Fruit fly (Drosophila melanogaster) whole organism, wandering third instar larva: ENCODE measurements around the gene Ir67b.

ENCODE experiments used
- CG32264 ChIP-seq: fragments of 200-800 bp; sonication (Bioruptor generic); optimal IDR thresholded peaks from 2 replicates; lab custom pipeline; 2016; ENCODE audit warnings: missing biosample characterization, missing genetic modification characterization
- CG9705 ChIP-seq: fragments of 200-800 bp; sonication (Bioruptor generic); optimal IDR thresholded peaks from 2 replicates; lab custom pipeline; 2018; ENCODE audit warnings: missing biosample characterization, mild to moderate bottlenecking, missing genetic modification characterization
- CrebA ChIP-seq: fragments of 200-800 bp; sonication (Bioruptor generic); optimal IDR thresholded peaks from 2 replicates; lab custom pipeline; 2016; ENCODE audit warnings: missing biosample characterization, mild to moderate bottlenecking, missing genetic modification characterization, borderline replicate concordance
- Dfd ChIP-seq: fragments of >200 bp; optimal IDR thresholded peaks from 2 replicates; lab custom pipeline; 2017; ENCODE audit warnings: missing biosample characterization, missing genetic modification characterization
- Dif ChIP-seq: fragments of 200-275, 200-300 bp; sonication (Bioruptor generic); optimal IDR thresholded peaks from 2 replicates; lab custom pipeline; 2018; ENCODE audit warnings: missing biosample characterization, missing genetic modification characterization; ENCODE audit not compliant: partially characterized antibody
- HLH106 ChIP-seq: fragments of 200-800 bp; optimal IDR thresholded peaks from 3 replicates; lab custom pipeline; 2019; ENCODE audit warnings: missing biosample characterization, mild to moderate bottlenecking, missing genetic modification characterization, moderate library complexity
- Hnf4 ChIP-seq: fragments of 200-800 bp; sonication (Bioruptor generic); optimal IDR thresholded peaks from 2 replicates; lab custom pipeline; 2016; ENCODE audit warnings: missing biosample characterization, mild to moderate bottlenecking, missing genetic modification characterization
- Hr78 ChIP-seq: fragments of >200 bp; optimal IDR thresholded peaks from 2 replicates; lab custom pipeline; 2017; ENCODE audit warnings: missing biosample characterization, missing genetic modification characterization
- Hr83 ChIP-seq: fragments of 200-300 bp; sonication (Bioruptor generic); optimal IDR thresholded peaks from 2 replicates; lab custom pipeline; 2016; ENCODE audit warnings: missing biosample characterization, mild to moderate bottlenecking, missing genetic modification characterization, moderate library complexity; ENCODE audit not compliant: poor library complexity, severe bottlenecking
- Jra ChIP-seq: sonication (Bioruptor generic); optimal IDR thresholded peaks from 2 replicates; lab custom pipeline; 2016; ENCODE audit warnings: missing biosample characterization, missing genetic modification characterization
- Mio ChIP-seq: sonication (Bioruptor generic); optimal IDR thresholded peaks from 2 replicates; lab custom pipeline; 2016; ENCODE audit warnings: missing biosample characterization, missing genetic modification characterization
- Myc ChIP-seq: fragments of >200 bp; optimal IDR thresholded peaks from 2 replicates; lab custom pipeline; 2017
- N ChIP-seq: fragments of >200 bp; optimal IDR thresholded peaks from 2 replicates; lab custom pipeline; 2018; ENCODE audit warnings: missing biosample characterization, missing external identifiers, missing genetic modification characterization
- OdsH ChIP-seq: fragments of 200-800 bp; sonication (Bioruptor generic); optimal IDR thresholded peaks from 2 replicates; lab custom pipeline; 2016; ENCODE audit warnings: missing biosample characterization, mild to moderate bottlenecking, missing genetic modification characterization
- Rel ChIP-seq, 2 experiments: fragments of 200-800 bp; sonication (Bioruptor generic) in 1 of 2; optimal IDR thresholded peaks; 2 replicates in 1 of 2; 3 replicates in 1 of 2; lab custom pipeline; 2016 to 2019; ENCODE audit warnings: mild to moderate bottlenecking in 2 of 2, missing biosample characterization in 2 of 2, missing genetic modification characterization in 2 of 2, moderate library complexity in 1 of 2
- Sp1 ChIP-seq: fragments of 200-800 bp; sonication (Bioruptor generic); optimal IDR thresholded peaks from 3 replicates; lab custom pipeline; 2019; ENCODE audit warnings: missing biosample characterization, mild to moderate bottlenecking, missing genetic modification characterization, moderate library complexity
- Vsx2 ChIP-seq: fragments of 200-300, 225-300 bp; sonication (Bioruptor generic); optimal IDR thresholded peaks from 2 replicates; lab custom pipeline; 2018; ENCODE audit warnings: missing biosample characterization, missing genetic modification characterization; ENCODE audit not compliant: partially characterized antibody
- br ChIP-seq: fragments of 200-800 bp; sonication (Bioruptor generic); optimal IDR thresholded peaks from 2 replicates; lab custom pipeline; 2016; ENCODE audit warnings: missing biosample characterization, missing genetic modification characterization
- brk ChIP-seq: fragments of 200-800 bp; sonication (Bioruptor generic); optimal IDR thresholded peaks from 2 replicates; lab custom pipeline; 2016; ENCODE audit warnings: missing biosample characterization, mild to moderate bottlenecking, missing genetic modification characterization
- dl ChIP-seq, 2 experiments: fragments of 175-275, 200-275 bp in 1 of 2; fragments of 200-275 bp in 1 of 2; sonication (Bioruptor generic); optimal IDR thresholded peaks; lab custom pipeline; 2018; ENCODE audit warnings: mild to moderate bottlenecking in 2 of 2, missing biosample characterization in 2 of 2, missing genetic modification characterization in 2 of 2, moderate library complexity in 2 of 2; ENCODE audit not compliant: partially characterized antibody in 2 of 2, insufficient read depth in 1 of 2
- dmrt93B ChIP-seq: fragments of 200-800 bp; sonication (Bioruptor generic); optimal IDR thresholded peaks from 2 replicates; lab custom pipeline; 2018; ENCODE audit warnings: missing biosample characterization, mild to moderate bottlenecking, missing genetic modification characterization
- dsf ChIP-seq: sonication (Bioruptor generic); optimal IDR thresholded peaks from 2 replicates; lab custom pipeline; 2016; ENCODE audit warnings: missing biosample characterization, missing genetic modification characterization, borderline replicate concordance
- foxo ChIP-seq, 2 experiments: fragments of 200-800 bp; sonication (Bioruptor generic); optimal IDR thresholded peaks; 2 replicates in 1 of 2; 3 replicates in 1 of 2; lab custom pipeline; 2016 to 2017; ENCODE audit warnings: missing biosample characterization in 2 of 2, missing genetic modification characterization in 2 of 2
- h ChIP-seq: fragments of 200-800 bp; sonication (Bioruptor generic); optimal IDR thresholded peaks from 3 replicates; lab custom pipeline; 2016; ENCODE audit warnings: missing biosample characterization, mild to moderate bottlenecking, missing genetic modification characterization
- lola ChIP-seq: fragments of >200 bp; optimal IDR thresholded peaks from 2 replicates; lab custom pipeline; 2017; ENCODE audit warnings: missing biosample characterization, missing genetic modification characterization
- psq ChIP-seq: fragments of 200-800 bp; sonication (Bioruptor generic); optimal IDR thresholded peaks from 3 replicates; lab custom pipeline; 2017; ENCODE audit warnings: missing biosample characterization, mild to moderate bottlenecking, missing genetic modification characterization, moderate library complexity
- rgr ChIP-seq: fragments of 200-800 bp; sonication (Bioruptor generic); optimal IDR thresholded peaks from 3 replicates; lab custom pipeline; 2016; ENCODE audit warnings: missing biosample characterization, mild to moderate bottlenecking, missing genetic modification characterization
- sage ChIP-seq: fragments of 200-800 bp; sonication (Bioruptor generic); optimal IDR thresholded peaks from 2 replicates; lab custom pipeline; 2016; ENCODE audit warnings: missing biosample characterization, mild to moderate bottlenecking, missing genetic modification characterization
- sv ChIP-seq: fragments of 200-800 bp; sonication (Bioruptor generic); optimal IDR thresholded peaks from 3 replicates; lab custom pipeline; 2016; ENCODE audit warnings: missing biosample characterization, missing genetic modification characterization
- tai ChIP-seq: sonication (Bioruptor generic); optimal IDR thresholded peaks from 2 replicates; lab custom pipeline; 2016; ENCODE audit warnings: missing biosample characterization, missing genetic modification characterization
- usp ChIP-seq: fragments of >200 bp; optimal IDR thresholded peaks from 2 replicates; lab custom pipeline; 2017; ENCODE audit warnings: missing biosample characterization, missing genetic modification characterization
- woc ChIP-seq: sonication (Bioruptor generic); optimal IDR thresholded peaks from 2 replicates; lab custom pipeline; 2016; ENCODE audit warnings: missing biosample characterization, mild to moderate bottlenecking, missing genetic modification characterization

The Ir67b gene

dm6 chr3L:10409511-10409910 lies 22.3 kb downstream of the Ir67b start:
- TF ChIP-seq brk (GFP tag; lab: Kevin White, UChicago), result no peak
- TF ChIP-seq Sp1, result no peak
- no peak for TF ChIP-seq Jra (GFP tag; lab: Kevin White, UChicago)
- TF ChIP-seq Hnf4, result no peak
- no peak for TF ChIP-seq HLH106 (tag; lab: Kevin White, UChicago)

- TF ChIP-seq CG9705 (GFP tag; lab: Kevin White, UChicago), result no peak
- no peak for TF ChIP-seq Mio
- no peak for TF ChIP-seq dmrt93B (GFP tag; lab: Kevin White, UChicago)
- TF ChIP-seq dsf (GFP tag; lab: Kevin White, UChicago), result no peak
- no peak for TF ChIP-seq Dfd (GFP tag; lab: Kevin White, UChicago)
- no peak for TF ChIP-seq Dif (GFP tag; lab: Kevin White, UChicago)
- TF ChIP-seq Myc (lab: Kevin White, UChicago), result no peak
- no peak for TF ChIP-seq h (GFP tag; lab: Kevin White, UChicago)
- TF ChIP-seq sv (GFP tag; lab: Kevin White, UChicago), result no peak
- TF ChIP-seq CG32264 (GFP tag; lab: Kevin White, UChicago), result no peak
- no peak for TF ChIP-seq HLH106 (tag; lab: Kevin White, UChicago)
- TF ChIP-seq woc (GFP tag; lab: Kevin White, UChicago), result no peak
- no peak for TF ChIP-seq rgr (GFP tag; lab: Kevin White, UChicago)
- no peak for TF ChIP-seq br
- no peak for TF ChIP-seq Sp1
- TF ChIP-seq usp (GFP tag; lab: Kevin White, UChicago), result no peak
- TF ChIP-seq lola (GFP tag; lab: Kevin White, UChicago), result no peak
- no peak for TF ChIP-seq Rel (GFP tag; optimal IDR thresholded peaks at IDR 0.05; lab: Kevin White, UChicago)
- no peak for TF ChIP-seq Rel (tag; optimal IDR thresholded peaks at IDR 0.05; lab: Kevin White, UChicago)
These were observed 24.0 kb downstream of the Ir67b start for dm6 chr3L:10407743-10408142.

dm6 chr3L:10398678-10399077 lies 33.1 kb downstream of the Ir67b start:
- TF ChIP-seq HLH106 (tag; lab: Kevin White, UChicago) (no peak), OdsH (GFP tag; lab: Kevin White, UChicago) (no peak), Hr83 (no peak), dl (GFP tag; optimal IDR thresholded peaks at IDR 0.05; lab: Kevin White, UChicago; ENCODE audit: insufficient read depth in 1 of 2, partially characterized antibody in 2 of 2) (no peak), CrebA (GFP tag; lab: Kevin White, UChicago) (no peak), Jra (GFP tag; lab: Kevin White, UChicago) (no peak)

dm6 chr3L:10396500-10396899 lies 35.3 kb downstream of the Ir67b start:
- TF ChIP-seq sage (GFP tag; lab: Kevin White, UChicago) (no peak), HLH106 (tag; lab: Kevin White, UChicago) (no peak), woc (GFP tag; lab: Kevin White, UChicago) (no peak), Vsx2 (no peak), Hr83 (no peak), Hnf4 (no peak), foxo (GFP tag; optimal IDR thresholded peaks at IDR 0.05; lab: Kevin White, UChicago) (no peak), br (no peak), Myc (lab: Kevin White, UChicago) (no peak), Hr78 (no peak), Mio (no peak), tai (GFP tag; lab: Kevin White, UChicago) (no peak), dmrt93B (GFP tag; lab: Kevin White, UChicago) (no peak), N (GFP tag; lab: Kevin White, UChicago) (no peak), OdsH (GFP tag; lab: Kevin White, UChicago) (no peak), psq (GFP tag; lab: Kevin White, UChicago) (no peak)
